Worm (Caenorhabditis elegans) whole organism, L3 larva: ENCODE measurements around the gene eif-1.

Source experiments
- R02D3.7 ChIP-seq: fragments of 150-350 bp; optimal IDR thresholded peaks from 2 replicates; lab custom pipeline; 2014; ENCODE audit warnings: missing biosample characterization, missing genetic modification characterization
- aly-2 ChIP-seq: fragments of 150-350 bp; optimal IDR thresholded peaks from 2 replicates; lab custom pipeline; 2014; ENCODE audit warnings: missing biosample characterization, missing genetic modification characterization
- egl-5 ChIP-seq: fragments of 150-350 bp; optimal IDR thresholded peaks from 2 replicates; lab custom pipeline; 2017; ENCODE audit warnings: missing biosample characterization, missing genetic modification reagents, missing genetic modification characterization, inconsistent platforms
- elt-1 ChIP-seq: fragments of 150-350 bp; optimal IDR thresholded peaks from 2 replicates; lab custom pipeline; 2014; ENCODE audit warnings: missing biosample characterization, missing genetic modification characterization
- hmg-11 ChIP-seq: sonication (generic microtip); optimal IDR thresholded peaks from 2 replicates; lab custom pipeline; 2016; ENCODE audit warnings: missing genetic modification characterization, missing compliant biosample characterization
- mdl-1 ChIP-seq: fragments of 150-350 bp; optimal IDR thresholded peaks from 2 replicates; lab custom pipeline; 2014; ENCODE audit warnings: missing biosample characterization, missing genetic modification characterization
- pha-4 ChIP-seq: fragments of 150-350 bp; optimal IDR thresholded peaks from 2 replicates; lab custom pipeline; 2014; ENCODE audit warnings: missing biosample characterization, missing genetic modification reagents, missing genetic modification characterization
- pqm-1 ChIP-seq: fragments of 150-350 bp; optimal IDR thresholded peaks from 2 replicates; lab custom pipeline; 2017; ENCODE audit warnings: missing biosample characterization, missing genetic modification characterization, inconsistent platforms
- skn-1 ChIP-seq: fragments of 150-350 bp; optimal IDR thresholded peaks from 2 replicates; lab custom pipeline; 2014; ENCODE audit warnings: missing biosample characterization, missing genetic modification characterization
- unc-39 ChIP-seq: sonication (generic microtip); optimal IDR thresholded peaks from 4 replicates; lab custom pipeline; 2017; ENCODE audit warnings: missing biosample characterization, missing genetic modification characterization
- unc-62 ChIP-seq: fragments of 150-350 bp; sonication (generic microtip); optimal IDR thresholded peaks from 4 replicates; lab custom pipeline; 2014; ENCODE audit warnings: missing biosample characterization, missing genetic modification reagents, missing genetic modification characterization
- ztf-11 ChIP-seq: fragments of 150-350 bp; optimal IDR thresholded peaks from 2 replicates; lab custom pipeline; 2014; ENCODE audit warnings: missing biosample characterization, missing genetic modification characterization

DNA sequence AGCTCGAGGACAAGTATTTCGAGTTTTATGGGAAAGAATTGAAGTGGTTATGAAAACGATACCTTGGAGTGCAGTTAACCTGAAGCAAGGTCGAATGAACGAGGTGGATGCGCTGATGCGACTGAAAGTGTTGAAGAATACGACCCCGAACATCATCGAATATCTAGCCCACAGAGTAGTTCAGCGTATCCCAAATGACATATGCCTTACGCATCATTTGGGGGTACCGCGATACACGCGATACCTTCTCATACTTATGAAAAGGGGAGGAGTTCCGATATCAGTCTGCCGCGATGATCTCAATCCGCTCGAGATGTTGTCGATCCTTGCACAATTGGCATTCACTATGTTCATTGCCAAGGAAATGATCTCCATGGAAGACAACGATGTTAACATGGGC, 3.6 kb downstream of the eif-1 start, which contains the start of gene T27F7.12:
- TF ChIP-seq pha-4 (tag; lab: Kevin White, UChicago): no peak
- no peak for TF ChIP-seq pqm-1 (tag; lab: Kevin White, UChicago)
- TF ChIP-seq skn-1 (tag; lab: Kevin White, UChicago): no peak
- no peak for TF ChIP-seq elt-1 (tag; lab: Kevin White, UChicago)
- TF ChIP-seq egl-5: no peak
- no peak for TF ChIP-seq mdl-1 (tag; lab: Kevin White, UChicago)
- TF ChIP-seq ztf-11 (tag; lab: Kevin White, UChicago): no peak
- TF ChIP-seq R02D3.7 (tag; lab: Kevin White, UChicago): no peak
- no peak for TF ChIP-seq unc-62 (GFP tag; lab: Kevin White, UChicago)
- TF ChIP-seq aly-2: no peak
- TF ChIP-seq hmg-11: no peak
- no peak for TF ChIP-seq unc-39 (tag; lab: Kevin White, UChicago)
